Fruit fly (Drosophila melanogaster) whole organism, adult: ENCODE data around the gene pes.

Experiments
- CG11617 ChIP-seq: fragments of 200-800 bp; sonication (Bioruptor generic); optimal IDR thresholded peaks from 2 replicates; lab custom pipeline; 2017; ENCODE audit warnings: mild to moderate bottlenecking, missing biosample characterization, missing genetic modification reagents, missing genetic modification characterization
- CG12768 ChIP-seq: fragments of 200-800 bp; sonication (Bioruptor generic); optimal IDR thresholded peaks from 2 replicates; lab custom pipeline; 2017; ENCODE audit warnings: missing biosample characterization, missing genetic modification characterization, mild to moderate bottlenecking, moderate library complexity, missing genetic modification reagents
- CG14711 ChIP-seq: fragments of 200-800 bp; sonication (Bioruptor generic); optimal IDR thresholded peaks from 2 replicates; lab custom pipeline; 2018; ENCODE audit warnings: missing biosample characterization, mild to moderate bottlenecking, missing genetic modification characterization, moderate library complexity
- CG1620 ChIP-seq: fragments of 200-800 bp; sonication (Bioruptor generic); optimal IDR thresholded peaks from 2 replicates; lab custom pipeline; 2016; ENCODE audit warnings: missing biosample characterization, missing genetic modification characterization
- CG33017 ChIP-seq: fragments of 200-800 bp; sonication (Bioruptor generic); optimal IDR thresholded peaks from 2 replicates; lab custom pipeline; 2018; ENCODE audit warnings: missing biosample characterization, mild to moderate bottlenecking, missing genetic modification characterization, moderate library complexity
- CG5204 ChIP-seq: fragments of 200-800 bp; sonication (Bioruptor generic); optimal IDR thresholded peaks from 2 replicates; lab custom pipeline; 2016; ENCODE audit warnings: missing biosample characterization, missing genetic modification characterization
- CG7045 ChIP-seq: fragments of 200-800 bp; sonication (Bioruptor generic); optimal IDR thresholded peaks from 2 replicates; lab custom pipeline; 2017; ENCODE audit warnings: missing biosample characterization, mild to moderate bottlenecking, missing genetic modification characterization
- CG7101 ChIP-seq: fragments of 200-800 bp; sonication (Bioruptor generic); optimal IDR thresholded peaks from 2 replicates; lab custom pipeline; 2018; ENCODE audit warnings: missing biosample characterization, mild to moderate bottlenecking, missing genetic modification characterization, moderate library complexity
- Clk ChIP-seq: fragments of 200-800 bp; sonication (Bioruptor generic); optimal IDR thresholded peaks from 2 replicates; lab custom pipeline; 2017; ENCODE audit warnings: missing biosample characterization, missing genetic modification characterization
- Crg-1 ChIP-seq: fragments of 200-800 bp; sonication (Bioruptor generic); optimal IDR thresholded peaks from 2 replicates; lab custom pipeline; 2016; ENCODE audit warnings: missing biosample characterization, missing genetic modification characterization
- Hr96 ChIP-seq: fragments of 200-800 bp; sonication (Bioruptor generic); optimal IDR thresholded peaks from 2 replicates; lab custom pipeline; 2016; ENCODE audit warnings: missing biosample characterization, missing genetic modification characterization
- Mnt ChIP-seq: fragments of 200-800 bp; sonication (Bioruptor generic); optimal IDR thresholded peaks from 2 replicates; lab custom pipeline; 2016; ENCODE audit warnings: missing biosample characterization, mild to moderate bottlenecking, missing genetic modification characterization
- bab1 ChIP-seq: fragments of 200-800 bp; sonication (Bioruptor generic); optimal IDR thresholded peaks from 3 replicates; lab custom pipeline; 2019; ENCODE audit warnings: missing biosample characterization, mild to moderate bottlenecking, missing genetic modification characterization, moderate library complexity
- cic ChIP-seq: fragments of 200-800 bp; sonication (Bioruptor generic); optimal IDR thresholded peaks from 2 replicates; lab custom pipeline; 2017; ENCODE audit warnings: missing biosample characterization, mild to moderate bottlenecking, missing genetic modification characterization, moderate library complexity
- cnc ChIP-seq, 2 experiments: fragments of >200 bp; optimal IDR thresholded peaks; 2 replicates each; lab custom pipeline; 2017
- kay ChIP-seq: fragments of 200-800 bp; sonication (Bioruptor generic); peaks from one replicate; lab custom pipeline; 2016; ENCODE audit warnings: missing biosample characterization, missing genetic modification characterization, borderline replicate concordance
- ovo ChIP-seq: fragments of 200-800 bp; sonication (Bioruptor generic); optimal IDR thresholded peaks from 2 replicates; lab custom pipeline; 2016; ENCODE audit warnings: missing biosample characterization, missing genetic modification characterization
- pad ChIP-seq: fragments of 200-800 bp; sonication (Bioruptor generic); optimal IDR thresholded peaks from 3 replicates; lab custom pipeline; 2017; ENCODE audit warnings: missing biosample characterization, missing genetic modification characterization, mild to moderate bottlenecking, moderate library complexity, missing genetic modification reagents
- tj ChIP-seq: fragments of 200-800 bp; sonication (Bioruptor generic); optimal IDR thresholded peaks from 3 replicates; lab custom pipeline; 2017; ENCODE audit warnings: missing biosample characterization, mild to moderate bottlenecking, missing genetic modification characterization, moderate library complexity
- toe ChIP-seq: fragments of 200-800 bp; sonication (Bioruptor generic); optimal IDR thresholded peaks from 2 replicates; lab custom pipeline; 2016; ENCODE audit warnings: missing biosample characterization, missing genetic modification characterization

Gene pes

dm6 chr2L:7968054-7968453 lies 25.9 kb downstream of the pes start:
- TF ChIP-seq Mnt (no peak), pad (GFP tag; lab: Kevin White, UChicago) (no peak), Clk (GFP tag; lab: Kevin White, UChicago) (no peak), CG7045 (GFP tag; lab: Kevin White, UChicago) (peak; percentile 61), CG7101 (peak; percentile 46), ovo (no peak), CG33017 (tag; lab: Kevin White, UChicago) (peak; percentile 35), CG5204 (GFP tag; lab: Kevin White, UChicago) (peak; percentile 24), CG11617 (peak; percentile 16), CG14711 (tag; lab: Kevin White, UChicago) (peak; percentile 50)

- peak; percentile 78 for TF ChIP-seq CG12768 (GFP tag; lab: Kevin White, UChicago)
- no peak for TF ChIP-seq CG33017 (tag; lab: Kevin White, UChicago)
Measured at dm6 chr2L:7967645-7968044, 26.3 kb downstream of the pes start.

- no peak for TF ChIP-seq bab1 (GFP tag; lab: Kevin White, UChicago)
- peak; percentile 40 for TF ChIP-seq kay (GFP tag; lab: Kevin White, UChicago)
- TF ChIP-seq CG7045 (GFP tag; lab: Kevin White, UChicago) = no peak
Measured at dm6 chr2L:7966866-7967549, 27.0 kb downstream of the pes start.

DNA sequence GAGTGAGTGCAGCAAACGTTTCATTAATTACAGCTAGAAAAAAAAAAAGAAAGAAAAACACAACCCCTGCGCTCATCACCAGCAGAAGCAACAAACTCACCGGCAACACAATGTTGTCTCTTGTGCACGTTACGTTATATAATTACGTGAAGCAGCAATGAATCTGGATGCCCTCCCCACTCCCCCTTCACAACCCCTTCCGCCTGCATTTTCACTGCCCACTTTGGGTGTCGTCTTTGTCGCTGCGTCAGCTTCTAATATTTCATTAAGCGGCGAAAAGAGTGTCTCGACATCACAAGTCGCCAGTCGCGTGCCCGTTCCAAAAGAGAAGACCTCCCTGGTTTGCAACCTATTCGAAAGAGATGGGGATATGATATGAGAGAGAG lies 27.5 kb downstream of the pes start:
- peak; percentile 95 for TF ChIP-seq tj (GFP tag; lab: Kevin White, UChicago)
- no peak for TF ChIP-seq CG12768 (GFP tag; lab: Kevin White, UChicago)
- TF ChIP-seq CG7101 = no peak
- TF ChIP-seq Hr96 (GFP tag; lab: Kevin White, UChicago) = no peak

DNA sequence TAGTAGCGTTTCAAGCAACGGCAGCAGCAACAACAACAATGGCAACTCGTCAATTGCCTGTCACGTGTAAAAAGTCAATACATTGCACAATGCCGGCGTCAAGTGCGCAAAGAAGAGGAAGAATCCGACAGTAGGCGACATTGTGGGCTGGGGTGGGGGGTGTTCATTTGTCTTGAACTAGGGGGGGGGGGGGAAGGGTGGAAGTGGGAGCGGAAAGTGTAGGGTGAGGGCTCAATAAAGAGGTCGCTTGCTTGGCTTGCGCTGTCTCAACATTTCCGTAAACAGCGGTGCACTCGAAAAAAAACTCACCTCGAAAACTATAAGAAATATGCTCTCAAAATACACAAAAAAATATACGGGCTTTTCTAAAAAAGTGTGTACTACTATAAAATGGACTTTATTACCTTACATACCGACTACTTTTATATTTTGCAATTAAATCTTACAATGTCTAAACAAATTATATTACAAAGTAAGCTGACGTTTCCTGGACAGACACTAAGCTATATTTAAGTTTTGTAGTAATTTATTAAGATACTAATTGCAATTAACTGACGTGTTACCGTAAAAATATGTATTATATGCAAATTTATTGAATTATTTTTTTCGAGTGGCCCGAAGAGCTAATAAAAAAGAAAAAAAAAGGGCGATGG lies 28.1 kb downstream of the pes start:
- TF ChIP-seq bab1 (GFP tag; lab: Kevin White, UChicago) (peak; percentile 4), cic (GFP tag; lab: Kevin White, UChicago) (no peak), CG33017 (tag; lab: Kevin White, UChicago) (no peak), CG5204 (GFP tag; lab: Kevin White, UChicago) (no peak), Clk (GFP tag; lab: Kevin White, UChicago) (no peak), kay (GFP tag; lab: Kevin White, UChicago) (no peak), ovo (no peak), Mnt (peak; percentile 5), CG1620 (GFP tag; lab: Kevin White, UChicago) (no peak), Hr96 (GFP tag; lab: Kevin White, UChicago) (no peak), CG7101 (no peak), CG12768 (GFP tag; lab: Kevin White, UChicago) (no peak), CG7045 (GFP tag; lab: Kevin White, UChicago) (no peak), Crg-1 (no peak), tj (GFP tag; lab: Kevin White, UChicago) (peak; percentile 85), CG11617 (peak; percentile 45), pad (GFP tag; lab: Kevin White, UChicago) (no peak), cnc (optimal IDR thresholded peaks at IDR 0.05; lab: Kevin White, UChicago) (no peak), CG14711 (tag; lab: Kevin White, UChicago) (peak; percentile 30), toe (GFP tag; lab: Kevin White, UChicago) (no peak)

- TF ChIP-seq Crg-1 (no peak), pad (GFP tag; lab: Kevin White, UChicago) (no peak), Hr96 (GFP tag; lab: Kevin White, UChicago) (no peak), CG5204 (GFP tag; lab: Kevin White, UChicago) (peak; percentile 38), bab1 (GFP tag; lab: Kevin White, UChicago) (peak; percentile 22), tj (GFP tag; lab: Kevin White, UChicago) (no peak), CG12768 (GFP tag; lab: Kevin White, UChicago) (no peak), CG11617 (no peak), ovo (no peak), toe (GFP tag; lab: Kevin White, UChicago) (no peak), cnc (optimal IDR thresholded peaks at IDR 0.05; lab: Kevin White, UChicago) (no peak), CG7101 (no peak)
Measured at dm6 chr2L:7964611-7965010, 29.4 kb downstream of the pes start.

dm6 chr2L:7962881-7963280 lies 31.1 kb downstream of the pes start:
- TF ChIP-seq CG7101 (no peak), cnc (optimal IDR thresholded peaks at IDR 0.05; lab: Kevin White, UChicago) (no peak), cic (GFP tag; lab: Kevin White, UChicago) (no peak), CG12768 (GFP tag; lab: Kevin White, UChicago) (no peak), toe (GFP tag; lab: Kevin White, UChicago) (no peak), Crg-1 (no peak), kay (GFP tag; lab: Kevin White, UChicago) (no peak), CG1620 (GFP tag; lab: Kevin White, UChicago) (no peak), Hr96 (GFP tag; lab: Kevin White, UChicago) (no peak), CG14711 (tag; lab: Kevin White, UChicago) (no peak), tj (GFP tag; lab: Kevin White, UChicago) (no peak), CG33017 (tag; lab: Kevin White, UChicago) (no peak), ovo (no peak), pad (GFP tag; lab: Kevin White, UChicago) (no peak), CG11617 (no peak), bab1 (GFP tag; lab: Kevin White, UChicago) (no peak), CG7045 (GFP tag; lab: Kevin White, UChicago) (no peak), Mnt (no peak)
